Fruit fly (Drosophila melanogaster): ENCODE results near the gene Nemp.

The Nemp gene

dm6 chrX:16632135-16632534 lies 22.7 kb downstream of the Nemp start, which contains the start of gene CG9777:
Gene CG9777, minus strand, starts transcription at chrX:16632235.
- TF ChIP-seq Eip78C (GFP tag) (no peak), fkh (GFP tag; optimal IDR thresholded peaks at IDR 0.05) (no peak), Sox102F (GFP tag; optimal IDR thresholded peaks at IDR 0.05) (no peak), CG8319 (GFP tag; optimal IDR thresholded peaks at IDR 0.05) (no peak), CG4318 (GFP tag; optimal IDR thresholded peaks at IDR 0.05) (no peak), CG1621 (tag; optimal IDR thresholded peaks at IDR 0.05) (no peak), CG6276 (GFP tag; optimal IDR thresholded peaks at IDR 0.05) (no peak), Eip75B (GFP tag; optimal IDR thresholded peaks at IDR 0.05) (no peak), CG16779 (tag; optimal IDR thresholded peaks at IDR 0.05) (no peak), Hr38 (GFP tag; optimal IDR thresholded peaks at IDR 0.05) (no peak), esn (GFP tag; optimal IDR thresholded peaks at IDR 0.05) (no peak), Sox14 (GFP tag; optimal IDR thresholded peaks at IDR 0.05) (no peak), Sox15 (GFP tag; optimal IDR thresholded peaks at IDR 0.05) (no peak), CG6854 (GFP tag; optimal IDR thresholded peaks at IDR 0.05) (no peak)

DNA sequence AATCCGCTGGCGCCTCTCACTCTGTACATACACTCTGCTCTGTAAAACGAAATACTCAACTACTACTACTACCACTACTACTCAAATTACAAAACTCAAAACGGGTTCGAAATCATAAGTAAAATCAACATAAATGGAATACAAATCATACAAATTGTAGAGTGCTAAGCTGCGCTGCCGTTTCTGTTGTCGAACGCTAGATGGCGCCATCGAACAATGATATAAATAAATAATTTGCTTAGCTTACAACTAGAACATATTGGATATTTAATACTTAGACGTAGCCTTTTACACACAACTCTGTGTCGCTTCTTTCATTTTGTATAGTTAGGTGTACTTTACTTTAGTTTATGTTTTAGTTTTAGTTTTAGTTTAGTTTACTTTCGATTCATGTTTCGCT lies 30.3 kb downstream of the Nemp start:
- TF ChIP-seq esn (GFP tag; optimal IDR thresholded peaks at IDR 0.05) (no peak), Eip75B (GFP tag; optimal IDR thresholded peaks at IDR 0.05) (no peak), topi (GFP tag; optimal IDR thresholded peaks at IDR 0.05) (no peak), CG9139 (GFP tag; optimal IDR thresholded peaks at IDR 0.05) (no peak), CG32006 (GFP tag; optimal IDR thresholded peaks at IDR 0.05) (no peak), Hr4 (GFP tag; optimal IDR thresholded peaks at IDR 0.05) (no peak), CG7368 (GFP tag; optimal IDR thresholded peaks at IDR 0.05) (no peak), eg (GFP tag; IDR thresholded peaks at IDR 0.05) (no peak), CG6808 (GFP tag; optimal IDR thresholded peaks at IDR 0.05) (no peak), CG11294 (GFP tag; IDR thresholded peaks at IDR 0.05) (no peak), salr (GFP tag; optimal IDR thresholded peaks at IDR 0.05) (no peak), Hr39 (GFP tag; optimal IDR thresholded peaks at IDR 0.05) (no peak), OdsH (GFP tag; optimal IDR thresholded peaks at IDR 0.05) (no peak)

DNA sequence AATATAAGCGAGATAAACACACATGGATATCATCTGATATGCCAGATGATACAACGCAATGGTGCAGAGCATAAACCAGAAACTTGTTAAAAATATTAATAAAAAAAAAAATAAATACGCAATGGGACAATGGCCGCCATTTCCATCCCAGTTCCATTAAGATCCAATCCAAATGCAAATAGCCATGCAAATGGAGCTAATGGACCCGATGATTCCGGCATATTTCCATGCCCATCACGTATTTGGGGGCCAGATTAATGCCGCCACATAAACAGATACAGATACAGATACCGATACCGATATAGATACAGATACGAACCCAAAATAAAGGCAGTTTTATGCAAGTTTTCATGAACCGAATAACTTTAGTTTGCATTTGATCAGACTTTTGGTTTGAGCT lies 31.3 kb downstream of the Nemp start:
- TF ChIP-seq spab (GFP tag; optimal IDR thresholded peaks at IDR 0.05): no peak
- no peak for TF ChIP-seq CG1621 (tag; optimal IDR thresholded peaks at IDR 0.05)
- TF ChIP-seq CG6854 (GFP tag; optimal IDR thresholded peaks at IDR 0.05): no peak
- no peak for TF ChIP-seq OdsH (GFP tag; optimal IDR thresholded peaks at IDR 0.05)
- TF ChIP-seq Sox14 (GFP tag; optimal IDR thresholded peaks at IDR 0.05): no peak
- no peak for TF ChIP-seq CG3032 (tag; optimal IDR thresholded peaks at IDR 0.05)
- TF ChIP-seq fd59A (GFP tag; optimal IDR thresholded peaks at IDR 0.05): no peak
- TF ChIP-seq CG4318 (GFP tag; optimal IDR thresholded peaks at IDR 0.05): no peak
- TF ChIP-seq achi (GFP tag; optimal IDR thresholded peaks at IDR 0.05): no peak
- no peak for TF ChIP-seq CG6792 (GFP tag; optimal IDR thresholded peaks at IDR 0.05)
- TF ChIP-seq vri (GFP tag; optimal IDR thresholded peaks at IDR 0.05): no peak

- no peak for TF ChIP-seq CG10631 (GFP tag; optimal IDR thresholded peaks at IDR 0.05)
- TF ChIP-seq eg (GFP tag; IDR thresholded peaks at IDR 0.05): 0 out of 3 replicates have a peak, but pooled peaks have one; percentile 23
- no peak for TF ChIP-seq CG8119 (GFP tag; IDR thresholded peaks at IDR 0.05)
- no peak for TF ChIP-seq topi (GFP tag; optimal IDR thresholded peaks at IDR 0.05)
- TF ChIP-seq Eip93F (GFP tag; optimal IDR thresholded peaks at IDR 0.05): no peak
- no peak for TF ChIP-seq Gug (GFP tag; IDR thresholded peaks at IDR 0.05)
- TF ChIP-seq CG8319 (GFP tag; optimal IDR thresholded peaks at IDR 0.05): no peak
- 0 out of 3 replicates have a peak, but pooled peaks have one; percentile 34 for TF ChIP-seq CG6163 (GFP tag; IDR thresholded peaks at IDR 0.05)
- TF ChIP-seq CG34406 (GFP tag; optimal IDR thresholded peaks at IDR 0.05): no peak
- TF ChIP-seq Blimp-1 (GFP tag; optimal IDR thresholded peaks at IDR 0.05): no peak
- TF ChIP-seq ss (GFP tag; optimal IDR thresholded peaks at IDR 0.05): peak in 1 of 2 experiments; percentile 8
These were observed 33.4 kb downstream of the Nemp start, which contains the start of gene CG9782 for dm6 chrX:16621462-16621861. Gene CG9782, minus strand, starts transcription at chrX:16621589.
